Fruit fly (Drosophila melanogaster) whole organism, wandering third instar larva: Measurements from ENCODE around the gene mah.

Source experiments
- Abd-B ChIP-seq: fragments of >200 bp; optimal IDR thresholded peaks from 2 replicates; lab custom pipeline; 2017; ENCODE audit warnings: missing biosample characterization, missing genetic modification characterization
- CG32264 ChIP-seq: fragments of 200-800 bp; sonication (Bioruptor generic); optimal IDR thresholded peaks from 2 replicates; lab custom pipeline; 2016; ENCODE audit warnings: missing biosample characterization, missing genetic modification characterization
- CG9705 ChIP-seq: fragments of 200-800 bp; sonication (Bioruptor generic); optimal IDR thresholded peaks from 2 replicates; lab custom pipeline; 2018; ENCODE audit warnings: missing biosample characterization, mild to moderate bottlenecking, missing genetic modification characterization
- CrebA ChIP-seq: fragments of 200-800 bp; sonication (Bioruptor generic); optimal IDR thresholded peaks from 2 replicates; lab custom pipeline; 2016; ENCODE audit warnings: missing biosample characterization, mild to moderate bottlenecking, missing genetic modification characterization, borderline replicate concordance
- Dfd ChIP-seq: fragments of >200 bp; optimal IDR thresholded peaks from 2 replicates; lab custom pipeline; 2017; ENCODE audit warnings: missing biosample characterization, missing genetic modification characterization
- GATAd ChIP-seq: sonication (Bioruptor generic); optimal IDR thresholded peaks from 2 replicates; lab custom pipeline; 2016; ENCODE audit warnings: missing biosample characterization, missing genetic modification characterization
- HLH106 ChIP-seq: fragments of 200-800 bp; optimal IDR thresholded peaks from 3 replicates; lab custom pipeline; 2019; ENCODE audit warnings: missing biosample characterization, mild to moderate bottlenecking, missing genetic modification characterization, moderate library complexity
- Hnf4 ChIP-seq: fragments of 200-800 bp; sonication (Bioruptor generic); optimal IDR thresholded peaks from 2 replicates; lab custom pipeline; 2016; ENCODE audit warnings: missing biosample characterization, mild to moderate bottlenecking, missing genetic modification characterization
- Hr78 ChIP-seq: fragments of >200 bp; optimal IDR thresholded peaks from 2 replicates; lab custom pipeline; 2017; ENCODE audit warnings: missing biosample characterization, missing genetic modification characterization
- Hr83 ChIP-seq: fragments of 200-300 bp; sonication (Bioruptor generic); optimal IDR thresholded peaks from 2 replicates; lab custom pipeline; 2016; ENCODE audit warnings: missing biosample characterization, mild to moderate bottlenecking, missing genetic modification characterization, moderate library complexity; ENCODE audit not compliant: poor library complexity, severe bottlenecking
- Jra ChIP-seq: sonication (Bioruptor generic); optimal IDR thresholded peaks from 2 replicates; lab custom pipeline; 2016; ENCODE audit warnings: missing biosample characterization, missing genetic modification characterization
- Myc ChIP-seq: fragments of >200 bp; optimal IDR thresholded peaks from 2 replicates; lab custom pipeline; 2017
- N ChIP-seq: fragments of >200 bp; optimal IDR thresholded peaks from 2 replicates; lab custom pipeline; 2018; ENCODE audit warnings: missing biosample characterization, missing external identifiers, missing genetic modification characterization
- OdsH ChIP-seq: fragments of 200-800 bp; sonication (Bioruptor generic); optimal IDR thresholded peaks from 2 replicates; lab custom pipeline; 2016; ENCODE audit warnings: missing biosample characterization, mild to moderate bottlenecking, missing genetic modification characterization
- Rel ChIP-seq, 2 experiments: fragments of 200-800 bp; sonication (Bioruptor generic) in 1 of 2; optimal IDR thresholded peaks; 2 replicates in 1 of 2; 3 replicates in 1 of 2; lab custom pipeline; 2016 to 2019; ENCODE audit warnings: mild to moderate bottlenecking in 2 of 2, missing biosample characterization in 2 of 2, missing genetic modification characterization in 2 of 2, moderate library complexity in 1 of 2
- Sp1 ChIP-seq: fragments of 200-800 bp; sonication (Bioruptor generic); optimal IDR thresholded peaks from 3 replicates; lab custom pipeline; 2019; ENCODE audit warnings: missing biosample characterization, mild to moderate bottlenecking, missing genetic modification characterization, moderate library complexity
- Vsx2 ChIP-seq: fragments of 200-300, 225-300 bp; sonication (Bioruptor generic); optimal IDR thresholded peaks from 2 replicates; lab custom pipeline; 2018; ENCODE audit warnings: missing biosample characterization, missing genetic modification characterization; ENCODE audit not compliant: partially characterized antibody
- br ChIP-seq: fragments of 200-800 bp; sonication (Bioruptor generic); optimal IDR thresholded peaks from 2 replicates; lab custom pipeline; 2016; ENCODE audit warnings: missing biosample characterization, missing genetic modification characterization
- brk ChIP-seq: fragments of 200-800 bp; sonication (Bioruptor generic); optimal IDR thresholded peaks from 2 replicates; lab custom pipeline; 2016; ENCODE audit warnings: missing biosample characterization, mild to moderate bottlenecking, missing genetic modification characterization
- dl ChIP-seq, 2 experiments: fragments of 175-275, 200-275 bp in 1 of 2; fragments of 200-275 bp in 1 of 2; sonication (Bioruptor generic); optimal IDR thresholded peaks; lab custom pipeline; 2018; ENCODE audit warnings: mild to moderate bottlenecking in 2 of 2, missing biosample characterization in 2 of 2, missing genetic modification characterization in 2 of 2, moderate library complexity in 2 of 2; ENCODE audit not compliant: partially characterized antibody in 2 of 2, insufficient read depth in 1 of 2
- dmrt93B ChIP-seq: fragments of 200-800 bp; sonication (Bioruptor generic); optimal IDR thresholded peaks from 2 replicates; lab custom pipeline; 2018; ENCODE audit warnings: missing biosample characterization, mild to moderate bottlenecking, missing genetic modification characterization
- ey ChIP-seq: fragments of 200-800 bp; sonication (Bioruptor generic); optimal IDR thresholded peaks from 2 replicates; lab custom pipeline; 2016; ENCODE audit warnings: missing biosample characterization, missing genetic modification characterization
- foxo ChIP-seq, 2 experiments: fragments of 200-800 bp; sonication (Bioruptor generic); optimal IDR thresholded peaks; 2 replicates in 1 of 2; 3 replicates in 1 of 2; lab custom pipeline; 2016 to 2017; ENCODE audit warnings: missing biosample characterization in 2 of 2, missing genetic modification characterization in 2 of 2
- fru ChIP-seq: fragments of 200-800 bp; sonication (Bioruptor generic); optimal IDR thresholded peaks from 3 replicates; lab custom pipeline; 2016; ENCODE audit warnings: missing biosample characterization, mild to moderate bottlenecking, missing genetic modification characterization
- h ChIP-seq: fragments of 200-800 bp; sonication (Bioruptor generic); optimal IDR thresholded peaks from 3 replicates; lab custom pipeline; 2016; ENCODE audit warnings: missing biosample characterization, mild to moderate bottlenecking, missing genetic modification characterization
- lola ChIP-seq: fragments of >200 bp; optimal IDR thresholded peaks from 2 replicates; lab custom pipeline; 2017; ENCODE audit warnings: missing biosample characterization, missing genetic modification characterization
- pan ChIP-seq: fragments of >200 bp; optimal IDR thresholded peaks from 2 replicates; lab custom pipeline; 2017
- psq ChIP-seq: fragments of 200-800 bp; sonication (Bioruptor generic); optimal IDR thresholded peaks from 3 replicates; lab custom pipeline; 2017; ENCODE audit warnings: missing biosample characterization, mild to moderate bottlenecking, missing genetic modification characterization, moderate library complexity
- rgr ChIP-seq: fragments of 200-800 bp; sonication (Bioruptor generic); optimal IDR thresholded peaks from 3 replicates; lab custom pipeline; 2016; ENCODE audit warnings: missing biosample characterization, mild to moderate bottlenecking, missing genetic modification characterization
- sage ChIP-seq: fragments of 200-800 bp; sonication (Bioruptor generic); optimal IDR thresholded peaks from 2 replicates; lab custom pipeline; 2016; ENCODE audit warnings: missing biosample characterization, mild to moderate bottlenecking, missing genetic modification characterization
- sv ChIP-seq: fragments of 200-800 bp; sonication (Bioruptor generic); optimal IDR thresholded peaks from 3 replicates; lab custom pipeline; 2016; ENCODE audit warnings: missing biosample characterization, missing genetic modification characterization
- tai ChIP-seq: sonication (Bioruptor generic); optimal IDR thresholded peaks from 2 replicates; lab custom pipeline; 2016; ENCODE audit warnings: missing biosample characterization, missing genetic modification characterization
- woc ChIP-seq: sonication (Bioruptor generic); optimal IDR thresholded peaks from 2 replicates; lab custom pipeline; 2016; ENCODE audit warnings: missing biosample characterization, mild to moderate bottlenecking, missing genetic modification characterization

mah gene

DNA sequence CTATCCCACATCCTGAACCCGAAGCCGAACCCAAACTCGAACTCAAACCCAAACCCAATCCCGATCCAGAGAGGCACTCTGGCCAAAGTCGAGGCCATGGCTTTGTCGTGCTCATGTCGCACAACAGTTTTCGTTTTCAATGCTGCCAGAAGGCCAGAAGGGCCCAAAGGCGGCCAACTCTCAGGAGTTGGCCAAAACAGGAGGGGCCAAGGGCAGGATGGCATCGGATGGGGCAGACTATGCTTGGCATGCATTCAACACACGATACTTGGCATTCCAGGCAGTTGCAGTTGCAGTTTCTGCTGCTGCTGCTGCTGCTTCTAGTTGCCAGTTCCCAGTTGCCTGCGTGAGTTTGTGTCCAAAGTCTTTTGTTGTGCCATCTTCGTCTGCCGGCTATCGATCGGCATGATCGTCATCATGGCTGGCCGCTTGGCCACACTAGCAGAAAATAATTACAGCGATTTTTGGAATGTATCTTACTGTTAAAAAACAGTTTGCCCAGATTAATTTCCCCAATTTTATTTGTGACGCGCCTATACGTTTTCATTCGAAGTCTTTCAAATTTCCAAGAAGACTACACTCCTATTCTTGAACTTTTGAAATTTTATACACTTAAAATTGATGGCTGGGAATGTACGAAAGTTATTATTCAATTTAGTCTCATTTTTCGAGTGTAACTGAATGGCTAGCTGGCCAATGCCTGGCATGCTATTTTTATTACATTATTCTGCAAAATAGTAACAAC, 23.1 kb downstream of the mah start:
- TF ChIP-seq br (GFP tag; lab: Kevin White, UChicago) (no peak), sv (GFP tag; lab: Kevin White, UChicago) (no peak), tai (no peak), Dfd (GFP tag; lab: Kevin White, UChicago) (no peak), CG32264 (no peak), CrebA (GFP tag; lab: Kevin White, UChicago) (no peak), N (no peak), Jra (GFP tag; lab: Kevin White, UChicago) (no peak), fru (GFP tag; lab: Kevin White, UChicago) (no peak), h (GFP tag; lab: Kevin White, UChicago) (no peak), Hr78 (GFP tag; lab: Kevin White, UChicago) (no peak), lola (no peak)

DNA sequence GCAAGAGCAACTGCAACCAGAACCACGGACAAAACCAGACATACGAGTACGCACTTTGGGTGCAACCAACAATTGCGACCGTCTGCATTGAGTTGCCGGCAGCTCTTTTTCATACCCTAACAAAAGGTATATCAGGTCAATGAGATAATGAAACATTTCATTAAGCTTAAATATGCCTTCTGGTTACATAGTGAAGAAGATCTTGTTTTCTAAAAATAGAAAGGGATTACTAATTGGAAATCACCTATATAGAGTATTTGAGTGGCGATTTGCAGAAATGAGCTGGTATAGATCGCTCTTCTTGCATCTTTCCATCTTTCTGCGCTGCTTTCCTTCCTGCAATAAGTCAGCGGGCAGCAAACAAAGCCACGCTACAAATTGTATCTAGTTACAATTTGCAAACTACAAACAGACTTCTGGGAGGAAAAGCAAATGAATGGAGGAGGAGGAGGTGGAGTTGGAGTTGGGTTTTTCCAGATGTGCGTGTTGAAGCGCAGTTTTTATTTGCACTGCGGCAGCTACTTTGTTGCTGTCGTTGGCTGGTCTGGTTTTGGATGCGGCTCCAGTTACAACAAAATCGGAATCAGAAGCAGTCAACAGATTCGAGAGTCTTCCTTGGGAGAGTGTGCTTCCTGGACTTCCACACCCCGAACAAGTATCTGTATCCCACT, 27.5 kb downstream of the mah start:
- TF ChIP-seq psq (GFP tag; lab: Kevin White, UChicago), result peak; percentile 28
- no peak for TF ChIP-seq dl (GFP tag; optimal IDR thresholded peaks at IDR 0.05; lab: Kevin White, UChicago; ENCODE audit: insufficient read depth in 1 of 2, partially characterized antibody in 2 of 2)
- peak; percentile 57 for TF ChIP-seq h (GFP tag; lab: Kevin White, UChicago)
- TF ChIP-seq Myc (lab: Kevin White, UChicago), result no peak
- TF ChIP-seq OdsH (GFP tag; lab: Kevin White, UChicago), result peak; percentile 36
- peak; percentile 52 for TF ChIP-seq HLH106 (tag; lab: Kevin White, UChicago)
- peak; percentile 12 for TF ChIP-seq br (GFP tag; lab: Kevin White, UChicago)
- no peak for TF ChIP-seq CrebA (GFP tag; lab: Kevin White, UChicago)
- peak; percentile 43 for TF ChIP-seq rgr (GFP tag; lab: Kevin White, UChicago)
- no peak for TF ChIP-seq GATAd (GFP tag; lab: Kevin White, UChicago)
- TF ChIP-seq pan (lab: Kevin White, UChicago), result no peak
- TF ChIP-seq Sp1 (GFP tag; lab: Kevin White, UChicago), result peak; percentile 45
- peak; percentile 45 for TF ChIP-seq fru (GFP tag; lab: Kevin White, UChicago)
- no peak for TF ChIP-seq Rel (GFP tag; optimal IDR thresholded peaks at IDR 0.05; lab: Kevin White, UChicago)
- TF ChIP-seq Rel (tag; optimal IDR thresholded peaks at IDR 0.05; lab: Kevin White, UChicago), result no peak
- TF ChIP-seq Dfd (GFP tag; lab: Kevin White, UChicago), result no peak
- TF ChIP-seq Hnf4 (GFP tag; lab: Kevin White, UChicago), result no peak
- peak; percentile 52 for TF ChIP-seq ey (GFP tag; lab: Kevin White, UChicago)
- TF ChIP-seq woc (GFP tag; lab: Kevin White, UChicago), result peak; percentile 47
- TF ChIP-seq, all 38 proteins: peak for 10

DNA sequence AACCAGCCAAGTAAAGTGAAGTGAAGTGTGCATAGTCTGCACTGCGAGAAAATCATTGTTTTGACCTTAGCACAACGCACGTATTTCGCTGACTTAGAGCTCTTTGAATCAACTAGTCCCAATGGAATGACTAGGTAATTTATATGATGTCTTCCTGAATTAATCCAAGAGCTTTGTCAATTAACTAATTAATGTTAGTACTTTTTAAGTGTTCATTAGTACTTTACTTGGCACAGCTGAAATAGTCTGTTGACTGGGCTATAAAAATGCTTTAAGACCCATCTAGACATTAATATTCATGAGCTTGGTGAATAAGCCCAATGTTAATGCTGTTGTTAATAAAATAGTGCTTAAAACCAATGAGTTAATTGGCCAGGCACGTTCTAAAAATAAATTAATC, 28.7 kb downstream of the mah start:
- no peak for TF ChIP-seq GATAd (GFP tag; lab: Kevin White, UChicago)
- TF ChIP-seq Myc (lab: Kevin White, UChicago), result no peak

DNA sequence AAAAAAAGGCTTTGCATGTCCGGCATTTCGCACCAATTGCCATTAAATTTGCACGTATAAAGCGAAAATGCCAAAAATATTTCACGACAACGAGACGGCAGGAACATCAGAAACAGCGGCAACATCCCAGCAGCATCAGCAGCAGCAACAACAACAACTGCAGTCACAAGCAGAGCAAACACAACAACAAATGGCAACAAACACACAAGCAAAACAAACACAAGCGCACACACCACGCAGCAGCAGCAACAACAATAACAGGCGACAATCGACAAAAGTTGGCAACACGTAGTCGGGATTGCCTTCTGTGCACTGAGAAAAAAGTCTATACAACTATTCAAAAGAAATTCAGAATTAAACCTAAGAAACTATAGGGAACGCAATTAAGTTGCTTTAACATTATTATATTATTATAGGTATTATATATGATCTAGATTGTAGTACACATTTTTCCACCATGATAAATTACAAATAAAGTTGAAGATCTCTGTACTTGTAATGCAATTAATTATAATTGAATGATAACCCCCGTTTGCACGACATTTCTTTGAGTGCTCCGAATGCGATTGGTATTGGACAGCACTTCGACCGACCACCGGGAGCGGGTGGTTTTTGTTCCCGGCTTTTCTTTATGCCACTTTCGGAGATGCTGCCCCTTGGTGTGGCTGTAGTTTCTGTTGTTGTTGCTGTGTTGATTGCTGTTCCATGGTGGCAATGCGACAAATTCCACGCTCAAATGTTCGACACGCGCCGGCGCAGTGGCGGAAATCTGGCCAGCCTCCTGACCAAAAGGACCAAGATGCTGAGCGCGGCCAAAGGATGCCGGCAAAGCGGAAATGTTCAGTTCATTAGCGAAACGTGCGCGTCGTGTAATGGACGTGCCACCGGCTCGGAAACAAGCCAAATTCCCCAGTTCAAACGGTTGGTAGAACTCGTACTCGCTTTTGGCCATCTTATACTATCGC, 36.4 kb downstream of the mah start, which contains the start of gene tnc:
TSS of gene tnc (plus strand) at position 848 of the 965 bp plus-strand sequence.
- TF ChIP-seq brk, result peak; percentile 37
- no peak for TF ChIP-seq Jra (GFP tag; lab: Kevin White, UChicago)
- TF ChIP-seq dmrt93B (GFP tag; lab: Kevin White, UChicago), result peak; percentile 79
- no peak for TF ChIP-seq Rel (GFP tag; optimal IDR thresholded peaks at IDR 0.05; lab: Kevin White, UChicago)
- peak; percentile 10 for TF ChIP-seq Rel (tag; optimal IDR thresholded peaks at IDR 0.05; lab: Kevin White, UChicago)
- TF ChIP-seq lola, result no peak
- TF ChIP-seq sage (GFP tag; lab: Kevin White, UChicago), result peak; percentile 26
- TF ChIP-seq Dfd (GFP tag; lab: Kevin White, UChicago), result peak; percentile 91
- TF ChIP-seq HLH106 (tag; lab: Kevin White, UChicago), result peak; percentile 89
- TF ChIP-seq N, result no peak
- no peak for TF ChIP-seq pan (lab: Kevin White, UChicago)
- TF ChIP-seq psq (GFP tag; lab: Kevin White, UChicago), result peak; percentile 87
- no peak for TF ChIP-seq Vsx2 (GFP tag; lab: Kevin White, UChicago)
- TF ChIP-seq Hnf4 (GFP tag; lab: Kevin White, UChicago), result peak; percentile 53
- TF ChIP-seq ey (GFP tag; lab: Kevin White, UChicago), result peak; percentile 55
- TF ChIP-seq Abd-B (GFP tag; lab: Kevin White, UChicago), result no peak
- peak; percentile 65 for TF ChIP-seq CG9705
- peak; percentile 90 for TF ChIP-seq Sp1 (GFP tag; lab: Kevin White, UChicago)
- TF ChIP-seq fru (GFP tag; lab: Kevin White, UChicago), result peak; percentile 78
- TF ChIP-seq woc (GFP tag; lab: Kevin White, UChicago), result peak; percentile 33
- no peak for TF ChIP-seq Myc (lab: Kevin White, UChicago)
- TF ChIP-seq foxo (GFP tag; optimal IDR thresholded peaks at IDR 0.05; lab: Kevin White, UChicago), result peak in 1 of 2 experiments; percentile 89
- no peak for TF ChIP-seq sv (GFP tag; lab: Kevin White, UChicago)
- TF ChIP-seq GATAd (GFP tag; lab: Kevin White, UChicago), result no peak
- no peak for TF ChIP-seq CrebA (GFP tag; lab: Kevin White, UChicago)
- peak; percentile 86 for TF ChIP-seq OdsH (GFP tag; lab: Kevin White, UChicago)
- peak; percentile 81 for TF ChIP-seq rgr (GFP tag; lab: Kevin White, UChicago)
- TF ChIP-seq h (GFP tag; lab: Kevin White, UChicago), result peak; percentile 76
- TF ChIP-seq Hr83 (GFP tag; lab: Kevin White, UChicago), result no peak
- no peak for TF ChIP-seq CG32264
- TF ChIP-seq br (GFP tag; lab: Kevin White, UChicago), result peak; percentile 61
- TF ChIP-seq tai, result peak; percentile 12
